Worm (Caenorhabditis elegans) whole organism, L4/young adult: ENCODE data around the gene tmem-120.

Source experiments
- W03F9.2 ChIP-seq: fragments of 150-350 bp; optimal IDR thresholded peaks from 2 replicates; lab custom pipeline; 2014; ENCODE audit warnings: missing biosample characterization, missing genetic modification characterization
- him-1 ChIP-seq: sonication (generic microtip); optimal IDR thresholded peaks from 2 replicates; lab custom pipeline; 2016; ENCODE audit warnings: missing genotype, missing genetic modification reagents, missing genetic modification characterization, missing compliant biosample characterization

ce11 chrIII:1508764-1509281 lies 9.0 kb downstream of the tmem-120 start:
- TF ChIP-seq him-1 (tag; lab: Kevin White, UChicago) (no peak), W03F9.2 (tag; lab: Kevin White, UChicago) (no peak)
